Fruit fly (Drosophila melanogaster): ENCODE measurements around the gene Mad.

dm6 chr2L:3119613-3120012 is 39.8 kb downstream of the Mad start:
- no peak for TF ChIP-seq CG6854 (GFP tag; optimal IDR thresholded peaks at IDR 0.05)
- TF ChIP-seq CG10631 (GFP tag; optimal IDR thresholded peaks at IDR 0.05) = no peak
- no peak for TF ChIP-seq Sox102F (GFP tag; optimal IDR thresholded peaks at IDR 0.05)
- TF ChIP-seq achi (GFP tag; optimal IDR thresholded peaks at IDR 0.05) = no peak
- no peak for TF ChIP-seq CG31627 (GFP tag; optimal IDR thresholded peaks at IDR 0.05)
- TF ChIP-seq Eip93F (GFP tag; optimal IDR thresholded peaks at IDR 0.05) = no peak
- TF ChIP-seq esn (GFP tag; optimal IDR thresholded peaks at IDR 0.05) = no peak
- no peak for TF ChIP-seq CG9139 (GFP tag; optimal IDR thresholded peaks at IDR 0.05)
- no peak for TF ChIP-seq Hr4 (GFP tag; optimal IDR thresholded peaks at IDR 0.05)
